Worm (Caenorhabditis elegans) whole organism, L4 larva: ENCODE data around the gene T11F9.10.
A peak's percentile ranks its signal among the peaks of the same experiment; 100 is the strongest.

Experiments used
- F49E8.2 ChIP-seq: sonication (generic microtip); optimal IDR thresholded peaks from 2 replicates; lab custom pipeline; 2016; ENCODE audit warnings: missing compliant biosample characterization, mild to moderate bottlenecking, missing genetic modification characterization, borderline replicate concordance
- Y105C5A.15 ChIP-seq: fragments of 200-800 bp; sonication (Bioruptor generic); IDR thresholded peaks from 2 replicates; pipeline ENCODE4 v1.3.6; 2022; ENCODE audit warnings: missing genetic modification characterization, missing compliant biosample characterization
- ZK546.5 ChIP-seq, 2 experiments: sonication (generic microtip); optimal IDR thresholded peaks; 2 replicates each; lab custom pipeline; 2017; ENCODE audit warnings: missing biosample characterization in 2 of 2, missing genetic modification characterization in 2 of 2
- aha-1 ChIP-seq: fragments of 150-350 bp; peaks from one replicate; lab custom pipeline; 2014; ENCODE audit warnings: missing biosample characterization, missing genetic modification characterization
- attf-4 ChIP-seq: sonication (generic microtip); optimal IDR thresholded peaks from 3 replicates; lab custom pipeline; 2017; ENCODE audit warnings: missing biosample characterization, missing genetic modification characterization
- ceh-32 ChIP-seq: sonication (generic microtip); optimal IDR thresholded peaks from 2 replicates; lab custom pipeline; 2016; ENCODE audit warnings: mild to moderate bottlenecking, missing genetic modification characterization, missing compliant biosample characterization; ENCODE audit not compliant: poor library complexity
- ceh-44 ChIP-seq: fragments of 200-800 bp; sonication (Bioruptor generic); IDR thresholded peaks from 2 replicates; pipeline ENCODE4 v1.3.6; 2022; ENCODE audit warnings: missing genetic modification reagents, missing genetic modification characterization, missing compliant biosample characterization
- daf-16 ChIP-seq, 3 experiments: sonication (generic microtip); optimal IDR thresholded peaks; 2 replicates each; lab custom pipeline; 2016 to 2017; ENCODE audit warnings: missing genetic modification characterization in 3 of 3, missing genetic modification reagents in 3 of 3, mild to moderate bottlenecking in 2 of 3, missing compliant biosample characterization in 2 of 3, missing biosample characterization in 1 of 3, moderate library complexity in 1 of 3
- daf-19 ChIP-seq: fragments of 200-800 bp; sonication (Bioruptor generic); conservative IDR thresholded peaks from 2 replicates; pipeline ENCODE4 v1.3.6; 2022; ENCODE audit warnings: missing genetic modification characterization, missing compliant biosample characterization
- dmd-6 ChIP-seq: fragments of 200-800 bp; sonication (Bioruptor generic); IDR thresholded peaks from 2 replicates; pipeline ENCODE4 v1.3.6; 2022; ENCODE audit warnings: missing genetic modification reagents, missing genetic modification characterization, missing compliant biosample characterization
- dve-1 ChIP-seq: sonication (generic microtip); optimal IDR thresholded peaks from 2 replicates; lab custom pipeline; 2017; ENCODE audit warnings: antibody characterized with exemption, mild to moderate bottlenecking, missing genetic modification characterization, missing compliant biosample characterization; ENCODE audit not compliant: insufficient read depth
- egl-27 ChIP-seq: sonication (generic microtip); optimal IDR thresholded peaks from 3 replicates; lab custom pipeline; 2017; ENCODE audit warnings: missing biosample characterization, missing genetic modification reagents, missing genetic modification characterization
- egl-43 ChIP-seq: fragments of 200-800 bp; sonication (Bioruptor generic); IDR thresholded peaks from 2 replicates; pipeline ENCODE4 v1.3.6; 2022; ENCODE audit warnings: missing genetic modification reagents, missing genetic modification characterization, missing compliant biosample characterization
- gei-8 ChIP-seq: fragments of 200-800 bp; sonication (Bioruptor generic); optimal IDR thresholded peaks from 2 replicates; lab custom pipeline; 2018; ENCODE audit warnings: mild to moderate bottlenecking, missing genetic modification characterization, missing compliant biosample characterization
- hlh-11 ChIP-seq: fragments of 200-800 bp; sonication (Bioruptor generic); optimal IDR thresholded peaks from 2 replicates; lab custom pipeline; 2018; ENCODE audit warnings: mild to moderate bottlenecking, missing genetic modification characterization, missing compliant biosample characterization
- mdl-1 ChIP-seq, 2 experiments: fragments of 150-350 bp in 1 of 2; sonication (generic microtip) in 1 of 2; optimal IDR thresholded peaks; 2 replicates each; lab custom pipeline; 2014 to 2017; ENCODE audit warnings: missing biosample characterization in 2 of 2, missing genetic modification characterization in 2 of 2
- mdt-29 ChIP-seq: fragments of 200-800 bp; sonication (Bioruptor generic); IDR thresholded peaks from 2 replicates; pipeline ENCODE4 v1.3.6; 2022; ENCODE audit warnings: missing genetic modification reagents, missing genetic modification characterization, missing compliant biosample characterization
- mes-2 ChIP-seq: sonication (generic microtip); optimal IDR thresholded peaks from 2 replicates; lab custom pipeline; 2016; ENCODE audit warnings: missing genotype, mild to moderate bottlenecking, missing genetic modification characterization, missing compliant biosample characterization; ENCODE audit not compliant: poor library complexity, severe bottlenecking
- mxl-2 ChIP-seq: fragments of 200-800 bp; sonication (Bioruptor generic); conservative IDR thresholded peaks from 2 replicates; pipeline ENCODE4 v1.3.6; 2022; ENCODE audit warnings: missing genetic modification reagents, missing genetic modification characterization, missing compliant biosample characterization
- mxl-3 ChIP-seq: fragments of 200-800 bp; sonication (Bioruptor generic); optimal IDR thresholded peaks from 2 replicates; lab custom pipeline; 2018; ENCODE audit warnings: mild to moderate bottlenecking, missing genetic modification characterization, missing compliant biosample characterization
- nhr-28 ChIP-seq: fragments of 150-350 bp; optimal IDR thresholded peaks from 2 replicates; lab custom pipeline; 2014; ENCODE audit warnings: missing biosample characterization, missing genetic modification characterization
- nhr-41 ChIP-seq: fragments of 200-800 bp; sonication (Bioruptor generic); IDR thresholded peaks from 2 replicates; pipeline ENCODE4 v1.3.6; 2022; ENCODE audit warnings: missing genetic modification reagents, missing genetic modification characterization, missing compliant biosample characterization
- nhr-42 ChIP-seq: fragments of 200-800 bp; sonication (Bioruptor generic); IDR thresholded peaks from 2 replicates; pipeline ENCODE4 v1.3.6; 2022; ENCODE audit warnings: missing genetic modification characterization, missing compliant biosample characterization
- nhr-48 ChIP-seq: sonication (generic microtip); optimal IDR thresholded peaks from 2 replicates; lab custom pipeline; 2016; ENCODE audit warnings: mild to moderate bottlenecking, missing genetic modification characterization, missing compliant biosample characterization
- nhr-77 ChIP-seq: fragments of 150-350 bp; optimal IDR thresholded peaks from 2 replicates; lab custom pipeline; 2014; ENCODE audit warnings: missing biosample characterization, missing genetic modification characterization
- pha-4 ChIP-seq, 2 experiments: fragments of 150-350 bp in 1 of 2; fragments of 200-800 bp in 1 of 2; sonication (Bioruptor generic) in 1 of 2; IDR thresholded peaks in 1 of 2; optimal IDR thresholded peaks in 1 of 2; 2 replicates each; pipeline versions ENCODE4 v1.3.6 to Lab custom; 2014 to 2022; ENCODE audit warnings: missing genetic modification characterization in 2 of 2, missing genetic modification reagents in 2 of 2, missing biosample characterization in 1 of 2, missing compliant biosample characterization in 1 of 2
- php-3 ChIP-seq: fragments of 200-800 bp; sonication (Bioruptor generic); IDR thresholded peaks from 2 replicates; pipeline ENCODE4 v1.3.6; 2022; ENCODE audit warnings: missing genetic modification reagents, missing genetic modification characterization, missing compliant biosample characterization
- pqm-1 ChIP-seq: sonication (generic microtip); optimal IDR thresholded peaks from 2 replicates; lab custom pipeline; 2017; ENCODE audit warnings: missing biosample characterization, missing genetic modification characterization
- skn-1 ChIP-seq: fragments of 150-350 bp; optimal IDR thresholded peaks from 2 replicates; lab custom pipeline; 2014; ENCODE audit warnings: missing biosample characterization, missing genetic modification characterization
- snpc-1.2 ChIP-seq: fragments of 200-800 bp; sonication (Bioruptor generic); IDR thresholded peaks from 2 replicates; pipeline ENCODE4 v1.3.6; 2022; ENCODE audit warnings: missing genetic modification reagents, missing genetic modification characterization, missing compliant biosample characterization
- spr-1 ChIP-seq: sonication (generic microtip); optimal IDR thresholded peaks from 2 replicates; lab custom pipeline; 2016; ENCODE audit warnings: mild to moderate bottlenecking, missing genetic modification characterization, missing compliant biosample characterization
- tra-1 ChIP-seq: fragments of 200-800 bp; sonication (Bioruptor generic); IDR thresholded peaks from 2 replicates; pipeline ENCODE4 v1.3.6; 2022; ENCODE audit warnings: missing genetic modification reagents, missing genetic modification characterization, missing compliant biosample characterization
- unc-130 ChIP-seq: sonication (generic microtip); optimal IDR thresholded peaks from 2 replicates; lab custom pipeline; 2016; ENCODE audit warnings: missing genetic modification reagents, missing genetic modification characterization, missing compliant biosample characterization
- unc-39 ChIP-seq: sonication (generic microtip); optimal IDR thresholded peaks from 2 replicates; lab custom pipeline; 2017; ENCODE audit warnings: missing biosample characterization, missing genetic modification characterization
- unc-62 ChIP-seq, 3 experiments: fragments of 150-350 bp in 1 of 3; sonication (generic microtip); optimal IDR thresholded peaks in 2 of 3; peaks in 1 of 3; 1 replicate in 1 of 3; 2 replicates in 2 of 3; lab custom pipeline; 2014 to 2017; ENCODE audit warnings: missing biosample characterization in 3 of 3, missing genetic modification characterization in 3 of 3, missing genetic modification reagents in 3 of 3, missing genotype in 1 of 3
- zag-1 ChIP-seq: fragments of 150-350 bp; optimal IDR thresholded peaks from 2 replicates; lab custom pipeline; 2014; ENCODE audit warnings: missing biosample characterization, missing genetic modification characterization
- zfp-3 ChIP-seq: fragments of 200-800 bp; sonication (Bioruptor generic); conservative IDR thresholded peaks from 2 replicates; pipeline ENCODE4 v1.3.6; 2022; ENCODE audit warnings: missing genetic modification reagents, missing genetic modification characterization, missing compliant biosample characterization

The T11F9.10 gene

DNA sequence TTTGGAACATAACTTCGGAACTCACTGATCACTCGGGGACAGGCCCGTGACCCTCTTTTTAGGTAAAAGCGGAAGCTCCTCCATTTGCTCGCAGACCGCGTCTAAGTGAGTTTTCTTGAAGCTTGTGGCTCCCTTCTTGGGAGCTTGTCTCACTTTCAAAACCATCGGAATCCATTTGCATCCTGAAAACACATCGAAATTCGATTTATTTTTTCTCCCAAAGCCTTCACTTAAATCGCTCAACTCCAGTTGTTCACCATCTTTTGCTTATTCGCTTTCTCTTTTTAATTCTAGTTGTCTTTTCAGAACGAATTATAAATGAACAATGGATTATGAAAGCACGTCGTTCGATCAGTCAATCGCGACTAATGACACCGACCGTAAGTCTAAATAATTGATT lies 27.5 kb upstream of the T11F9.10 start, which contains the start of gene T11F9.1:
Gene T11F9.1 (plus strand): TSS at position 301 of the 400 bp plus-strand sequence.
- no peak for TF ChIP-seq mxl-2 (GFP tag; lab: Robert Waterston, UW)
- TF ChIP-seq aha-1 (tag; lab: Kevin White, UChicago) = no peak
- TF ChIP-seq attf-4 (tag; lab: Kevin White, UChicago) = no peak
- TF ChIP-seq F49E8.2 = no peak
- no peak for TF ChIP-seq skn-1 (tag; lab: Kevin White, UChicago)
- TF ChIP-seq egl-43 (GFP tag; lab: Robert Waterston, UW) = no peak
- TF ChIP-seq daf-16 (GFP tag; optimal IDR thresholded peaks at IDR 0.05; lab: Kevin White, UChicago) = no peak
- no peak for TF ChIP-seq daf-16 (tag; optimal IDR thresholded peaks at IDR 0.05; lab: Kevin White, UChicago)
- no peak for TF ChIP-seq nhr-77
- TF ChIP-seq php-3 (GFP tag; lab: Robert Waterston, UW) = no peak
- no peak for TF ChIP-seq zfp-3 (GFP tag; lab: Robert Waterston, UW)
- no peak for TF ChIP-seq nhr-28

DNA sequence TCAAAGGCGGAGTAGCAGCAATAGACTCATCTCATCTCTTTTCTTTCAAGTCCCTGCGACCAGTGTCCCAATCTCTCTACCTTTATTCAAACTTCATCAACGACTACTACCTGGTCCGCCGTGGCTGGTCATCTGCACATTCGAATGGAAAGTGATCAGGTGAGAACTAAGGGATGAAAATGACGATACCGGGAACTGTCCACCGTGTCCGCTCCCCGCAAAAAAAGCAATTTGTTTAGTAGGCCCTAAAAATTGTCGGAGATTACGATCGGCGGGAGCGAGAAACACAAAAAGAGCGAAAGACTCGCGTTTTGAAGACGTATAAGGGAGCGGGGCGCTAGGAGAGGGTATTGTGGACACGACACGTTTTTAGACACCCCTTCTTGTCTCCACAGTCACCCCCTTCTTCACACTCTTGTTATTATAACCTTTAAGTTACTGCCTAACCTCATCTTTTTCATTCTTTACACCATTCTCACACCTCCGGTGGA lies 23.8 kb upstream of the T11F9.10 start, which contains the start of gene zipt-16:
Gene zipt-16 (plus strand): TSS at position 51 of the 491 bp plus-strand sequence.
- TF ChIP-seq egl-27 (tag; lab: Kevin White, UChicago) = no peak
- no peak for TF ChIP-seq snpc-1.2 (GFP tag; lab: Robert Waterston, UW)
- no peak for TF ChIP-seq gei-8
- no peak for TF ChIP-seq zag-1 (tag; lab: Kevin White, UChicago)
- TF ChIP-seq ceh-32 (tag; lab: Kevin White, UChicago) = no peak
- no peak for TF ChIP-seq unc-130
- no peak for TF ChIP-seq mes-2 (tag; lab: Kevin White, UChicago)
- no peak for TF ChIP-seq pqm-1 (tag; lab: Kevin White, UChicago)
- TF ChIP-seq ZK546.5 (tag; optimal IDR thresholded peaks at IDR 0.05; lab: Kevin White, UChicago) = no peak

DNA sequence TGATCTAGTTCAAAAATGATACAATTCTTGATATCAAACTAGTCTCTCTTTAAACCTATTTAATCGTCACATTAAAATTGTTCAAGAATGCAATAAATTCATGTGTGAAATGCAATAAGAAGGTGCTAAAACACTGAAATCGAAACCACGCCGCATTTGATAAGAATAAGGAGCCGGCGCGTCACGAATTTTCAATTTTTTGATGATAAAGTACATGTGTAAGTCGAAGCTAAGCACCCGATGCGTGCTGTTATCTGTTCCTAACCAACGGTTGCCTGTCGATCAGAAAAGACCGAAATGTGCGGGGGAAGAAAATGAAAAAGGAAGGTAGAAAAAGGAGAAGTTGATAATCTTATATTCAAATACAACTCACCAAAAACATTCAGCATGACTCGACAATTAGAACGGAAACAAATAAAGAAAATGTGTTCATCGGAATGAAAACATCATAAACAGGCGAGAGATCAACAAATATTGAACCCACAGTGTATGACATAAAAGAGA lies 16.5 kb upstream of the T11F9.10 start, which contains the start of gene aat-6:
Gene aat-6 (minus strand): TSS at position 454 of the 504 bp plus-strand sequence.
- TF ChIP-seq dve-1 (tag; lab: Kevin White, UChicago) = peak; percentile 71
- peak; percentile 98 for TF ChIP-seq php-3 (GFP tag; lab: Robert Waterston, UW)
- no peak for TF ChIP-seq daf-19 (GFP tag; lab: Robert Waterston, UW)
- TF ChIP-seq unc-39 (tag; lab: Kevin White, UChicago) = no peak
- no peak for TF ChIP-seq unc-62 (GFP tag; optimal IDR thresholded peaks at IDR 0.05 in 1 of 2; lab: Kevin White, UChicago)
- no peak for TF ChIP-seq unc-62 (tag; optimal IDR thresholded peaks at IDR 0.05; lab: Kevin White, UChicago)
- peak; percentile 86 for TF ChIP-seq pqm-1 (tag; lab: Kevin White, UChicago)
- peak; percentile 82; the same call in 1 of the 2 replicates for TF ChIP-seq tra-1
- no peak for TF ChIP-seq spr-1 (tag; lab: Kevin White, UChicago)
- no peak for TF ChIP-seq mdt-29 (GFP tag; lab: Robert Waterston, UW)
- TF ChIP-seq ceh-32 (tag; lab: Kevin White, UChicago) = no peak
- TF ChIP-seq hlh-11 (tag; lab: Kevin White, UChicago) = peak; percentile 84
- TF ChIP-seq nhr-41 (GFP tag; lab: Robert Waterston, UW) = 0 out of 2 replicates have a peak, but pooled peaks have one; percentile 32
- peak in 1 of 2 experiments; percentile 45 for TF ChIP-seq mdl-1 (tag; optimal IDR thresholded peaks at IDR 0.05; lab: Kevin White, UChicago)
- no peak for TF ChIP-seq ceh-44 (GFP tag; lab: Robert Waterston, UW)
- TF ChIP-seq pha-4 (GFP tag; IDR thresholded peaks at IDR 0.05; lab: Robert Waterston, UW) = no peak
- no peak for TF ChIP-seq pha-4 (tag; optimal IDR thresholded peaks at IDR 0.05; lab: Kevin White, UChicago)
- TF ChIP-seq nhr-42 (GFP tag; lab: Robert Waterston, UW) = no peak
- no peak for TF ChIP-seq daf-16 (GFP tag; optimal IDR thresholded peaks at IDR 0.05; lab: Kevin White, UChicago)
- peak; percentile 70 for TF ChIP-seq daf-16 (tag; optimal IDR thresholded peaks at IDR 0.05; lab: Kevin White, UChicago)
- TF ChIP-seq dmd-6 = peak; percentile 94
- TF ChIP-seq nhr-48 (tag; lab: Kevin White, UChicago) = peak; percentile 28
- no peak for TF ChIP-seq Y105C5A.15 (GFP tag; lab: Robert Waterston, UW)
- peak; percentile 75 for TF ChIP-seq nhr-28
- TF ChIP-seq mxl-3 (GFP tag; lab: Kevin White, UChicago) = peak; percentile 72
- TF ChIP-seq gei-8 = no peak
- TF ChIP-seq aha-1 (tag; lab: Kevin White, UChicago) = no peak
- TF ChIP-seq, all 104 proteins: peak for 12
